Fruit fly (Drosophila melanogaster) whole organism, embryonic: ENCODE measurements around the gene Sgt1.

Experiments used
- CG11247 ChIP-seq: fragments of 200-800 bp; sonication (Bioruptor generic); IDR thresholded peaks from 2 replicates; pipeline ENCODE4 v1.3.6; 2022; ENCODE audit warnings: missing biosample characterization, missing genetic modification characterization
- CG17361 ChIP-seq: fragments of 200-800 bp; sonication (Bioruptor generic); IDR thresholded peaks from 3 replicates; pipeline ENCODE4 v1.3.6; 2022; ENCODE audit warnings: missing biosample characterization, missing genetic modification characterization
- CG18262 ChIP-seq: fragments of 200-800 bp; optimal IDR thresholded peaks from 3 replicates; lab custom pipeline; 2019; ENCODE audit warnings: missing biosample characterization, mild to moderate bottlenecking, missing genetic modification characterization, moderate library complexity
- CG30020 ChIP-seq: fragments of 200-800 bp; optimal IDR thresholded peaks from 2 replicates; lab custom pipeline; 2019; ENCODE audit warnings: missing biosample characterization, mild to moderate bottlenecking, missing genetic modification characterization, moderate library complexity
- CG3995 ChIP-seq: fragments of 200-800 bp; sonication (Bioruptor generic); optimal IDR thresholded peaks from 3 replicates; lab custom pipeline; 2016; ENCODE audit warnings: missing biosample characterization, missing genetic modification characterization
- CG9797 ChIP-seq: fragments of 200-800 bp; sonication (Bioruptor generic); optimal IDR thresholded peaks from 3 replicates; lab custom pipeline; 2018; ENCODE audit warnings: missing biosample characterization, mild to moderate bottlenecking, missing genetic modification characterization
- CTCF ChIP-seq: fragments of 200-800 bp; sonication (Bioruptor generic); optimal IDR thresholded peaks from 2 replicates; lab custom pipeline; 2017; ENCODE audit warnings: missing biosample characterization, mild to moderate bottlenecking, missing genetic modification characterization, moderate library complexity
- ase ChIP-seq: fragments of 200-800 bp; sonication (Bioruptor generic); IDR thresholded peaks from 3 replicates; pipeline ENCODE4 v1.3.6; 2022; ENCODE audit warnings: missing biosample characterization, missing genetic modification characterization
- lbe ChIP-seq: fragments of 200-800 bp; sonication (Bioruptor generic); optimal IDR thresholded peaks from 2 replicates; lab custom pipeline; 2016; ENCODE audit warnings: missing biosample characterization, mild to moderate bottlenecking, missing genetic modification characterization
- pita ChIP-seq: fragments of 200-800 bp; sonication (Bioruptor generic); optimal IDR thresholded peaks from 2 replicates; lab custom pipeline; 2017; ENCODE audit warnings: missing biosample characterization, mild to moderate bottlenecking, missing genetic modification characterization
- psq ChIP-seq: fragments of 200-800 bp; sonication (Bioruptor generic); optimal IDR thresholded peaks from 2 replicates; lab custom pipeline; 2017; ENCODE audit warnings: missing biosample characterization, missing genetic modification characterization
- sisA ChIP-seq: fragments of 200-800 bp; sonication (Bioruptor generic); IDR thresholded peaks from 2 replicates; pipeline ENCODE4 v1.3.6; 2022; ENCODE audit warnings: missing biosample characterization, missing genetic modification characterization
- zf30C ChIP-seq: fragments of 200-800 bp; sonication (Bioruptor generic); optimal IDR thresholded peaks from 3 replicates; lab custom pipeline; 2018; ENCODE audit warnings: missing biosample characterization, mild to moderate bottlenecking, missing genetic modification characterization

- no peak for TF ChIP-seq sisA (GFP tag; lab: Robert Waterston, UW)
- TF ChIP-seq CG9797 (GFP tag; lab: Kevin White, UChicago), result peak; percentile 57
- no peak for TF ChIP-seq lbe (GFP tag; lab: Kevin White, UChicago)
- TF ChIP-seq CG3995 (GFP tag; lab: Kevin White, UChicago), result peak; percentile 43
- TF ChIP-seq CTCF, result peak; percentile 56
- TF ChIP-seq CG17361, result 0 out of 3 replicates have a peak, but pooled peaks have one; percentile 21
- no peak for TF ChIP-seq psq (GFP tag; lab: Kevin White, UChicago)
- no peak for TF ChIP-seq ase
- TF ChIP-seq pita, result peak; percentile 85
- peak; percentile 45 for TF ChIP-seq CG30020 (tag; lab: Kevin White, UChicago)
- TF ChIP-seq CG11247 (GFP tag; lab: Robert Waterston, UW), result peak; percentile 35; the same call in 1 of the 2 replicates
- TF ChIP-seq zf30C, result no peak
- TF ChIP-seq CG18262 (tag; lab: Kevin White, UChicago), result no peak
These were observed at the start of gene Sgt1 for dm6 chr3R:8305110-8305509.
